Worm (Caenorhabditis elegans) whole organism, early embryonic: ENCODE measurements around the gene pqn-32.

Experiments
- pes-1 ChIP-seq: fragments of 200-800 bp; sonication (Bioruptor generic); IDR thresholded peaks from 2 replicates; pipeline ENCODE4 v1.3.6; 2022; ENCODE audit warnings: missing genetic modification reagents, missing genetic modification characterization, missing compliant biosample characterization
- sea-1 ChIP-seq: fragments of 200-800 bp; sonication (Bioruptor generic); conservative IDR thresholded peaks from 2 replicates; pipeline ENCODE4 v1.3.6; 2022; ENCODE audit warnings: missing genetic modification characterization, missing compliant biosample characterization

The pqn-32 gene

ce11 chrII:13156971-13157370 lies 49.2 kb downstream of the pqn-32 start, which contains the start of the genes hpr-17 and F32A11.1:
hpr-17 (minus strand) TSS chrII:13157047.
F32A11.1 (plus strand) TSS chrII:13157329.
- 0 out of 2 replicates have a peak, but pooled peaks have one; percentile 23 for TF ChIP-seq pes-1 (GFP tag; lab: Robert Waterston, UW)
- TF ChIP-seq sea-1 (GFP tag; lab: Robert Waterston, UW), result no peak
